Worm (Caenorhabditis elegans) whole organism, young adult: Measurements from ENCODE around the gene ZC404.15.

Experiments
- C06A6.2 ChIP-seq: fragments of 200-800 bp; sonication (Bioruptor generic); conservative IDR thresholded peaks from 2 replicates; pipeline ENCODE4 v1.3.6; 2022; ENCODE audit warnings: missing genetic modification characterization, missing compliant biosample characterization
- C17E4.6 ChIP-seq: fragments of 200-800 bp; sonication (Bioruptor generic); IDR thresholded peaks from 2 replicates; pipeline ENCODE4 v1.3.6; 2022; ENCODE audit warnings: missing genetic modification reagents, missing genetic modification characterization, missing compliant biosample characterization
- F10E7.11 ChIP-seq: sonication (generic microtip); optimal IDR thresholded peaks from 2 replicates; lab custom pipeline; 2017; ENCODE audit warnings: mild to moderate bottlenecking, missing genetic modification characterization, moderate library complexity, missing compliant biosample characterization
- F23B12.7 ChIP-seq: sonication (generic microtip); optimal IDR thresholded peaks from 2 replicates; lab custom pipeline; 2017; ENCODE audit warnings: missing genetic modification characterization, mild to moderate bottlenecking, missing compliant biosample characterization, antibody characterized with exemption, moderate library complexity; ENCODE audit not compliant: insufficient read depth
- F33H1.4 ChIP-seq: fragments of 200-800 bp; sonication (Bioruptor generic); IDR thresholded peaks from 2 replicates; pipeline ENCODE4 v1.3.6; 2022; ENCODE audit warnings: missing genetic modification reagents, missing genetic modification characterization, missing compliant biosample characterization
- F39B2.1 ChIP-seq: fragments of 200-800 bp; sonication (Bioruptor generic); IDR thresholded peaks from 2 replicates; pipeline ENCODE4 v1.3.6; 2022; ENCODE audit warnings: missing genetic modification reagents, missing genetic modification characterization, missing compliant biosample characterization
- F49E8.2 ChIP-seq: sonication (generic microtip); optimal IDR thresholded peaks from 3 replicates; lab custom pipeline; 2017; ENCODE audit warnings: missing genetic modification characterization, mild to moderate bottlenecking, missing compliant biosample characterization, antibody characterized with exemption, moderate library complexity; ENCODE audit not compliant: insufficient read depth
- F55B11.4 ChIP-seq: sonication (generic microtip); optimal IDR thresholded peaks from 2 replicates; lab custom pipeline; 2016; ENCODE audit warnings: missing compliant biosample characterization, missing genetic modification characterization, borderline replicate concordance; ENCODE audit not compliant: insufficient read depth
- F57A8.1 ChIP-seq: fragments of 200-800 bp; sonication (Bioruptor generic); optimal IDR thresholded peaks from 2 replicates; lab custom pipeline; 2018; ENCODE audit warnings: mild to moderate bottlenecking, missing genetic modification characterization, moderate library complexity, missing compliant biosample characterization
- Y53F4B.3 ChIP-seq: fragments of 200-800 bp; sonication (Bioruptor generic); IDR thresholded peaks from 2 replicates; pipeline ENCODE4 v1.3.6; 2022; ENCODE audit warnings: missing genetic modification reagents, missing genetic modification characterization, missing compliant biosample characterization
- aptf-2 ChIP-seq: fragments of 200-800 bp; sonication (Bioruptor generic); conservative IDR thresholded peaks from 2 replicates; pipeline ENCODE4 v1.3.6; 2022; ENCODE audit warnings: missing genetic modification reagents, missing genetic modification characterization, missing compliant biosample characterization
- aptf-3 ChIP-seq: fragments of 200-800 bp; sonication (Bioruptor generic); IDR thresholded peaks from 2 replicates; pipeline ENCODE4 v1.3.6; 2022; ENCODE audit warnings: missing genetic modification characterization, missing compliant biosample characterization
- atf-7 ChIP-seq: sonication (generic microtip); optimal IDR thresholded peaks from 2 replicates; lab custom pipeline; 2017; ENCODE audit warnings: mild to moderate bottlenecking, missing genetic modification characterization, missing compliant biosample characterization
- attf-3 ChIP-seq: fragments of 200-800 bp; sonication (Bioruptor generic); conservative IDR thresholded peaks from 2 replicates; pipeline ENCODE4 v1.3.6; 2022; ENCODE audit warnings: missing genetic modification reagents, missing genetic modification characterization, missing compliant biosample characterization
- attf-5 ChIP-seq: fragments of 200-800 bp; sonication (Bioruptor generic); optimal IDR thresholded peaks from 2 replicates; lab custom pipeline; 2018; ENCODE audit warnings: mild to moderate bottlenecking, missing genetic modification characterization, missing compliant biosample characterization
- bed-2 ChIP-seq: fragments of 200-800 bp; sonication (Bioruptor generic); IDR thresholded peaks from 2 replicates; pipeline ENCODE4 v1.3.6; 2022; ENCODE audit warnings: missing genetic modification reagents, missing genetic modification characterization, missing compliant biosample characterization
- ccch-3 ChIP-seq: fragments of 200-800 bp; sonication (Bioruptor generic); optimal IDR thresholded peaks from 2 replicates; lab custom pipeline; 2018; ENCODE audit warnings: mild to moderate bottlenecking, missing genetic modification characterization, missing compliant biosample characterization
- ceh-40 ChIP-seq: fragments of 200-800 bp; sonication (Bioruptor generic); IDR thresholded peaks from 2 replicates; pipeline ENCODE4 v1.3.6; 2022; ENCODE audit warnings: missing genetic modification characterization, missing compliant biosample characterization
- chd-7 ChIP-seq: sonication (generic microtip); optimal IDR thresholded peaks from 2 replicates; lab custom pipeline; 2016; ENCODE audit warnings: mild to moderate bottlenecking, missing genetic modification characterization, moderate library complexity, missing compliant biosample characterization
- hlh-12 ChIP-seq: sonication (generic microtip); optimal IDR thresholded peaks from 2 replicates; lab custom pipeline; 2016; ENCODE audit warnings: missing genetic modification characterization, missing compliant biosample characterization
- hlh-26 ChIP-seq: fragments of 200-800 bp; sonication (Bioruptor generic); conservative IDR thresholded peaks from 2 replicates; pipeline ENCODE4 v1.3.6; 2022; ENCODE audit warnings: missing genetic modification reagents, missing genetic modification characterization, missing compliant biosample characterization
- hmg-1.2 ChIP-seq: fragments of 200-800 bp; sonication (Bioruptor generic); IDR thresholded peaks from 2 replicates; pipeline ENCODE4 v1.3.6; 2022; ENCODE audit warnings: missing genetic modification reagents, missing genetic modification characterization, missing compliant biosample characterization
- hsf-1 ChIP-seq: fragments of 200-800 bp; sonication (Bioruptor generic); IDR thresholded peaks from 2 replicates; pipeline ENCODE4 v1.3.6; 2022; ENCODE audit warnings: missing genetic modification reagents, missing genetic modification characterization, missing compliant biosample characterization
- lin-26 ChIP-seq: fragments of 200-800 bp; sonication (Bioruptor generic); IDR thresholded peaks from 2 replicates; pipeline ENCODE4 v1.3.6; 2022; ENCODE audit warnings: missing genetic modification reagents, missing genetic modification characterization, missing compliant biosample characterization
- lsl-1 ChIP-seq: fragments of 200-800 bp; sonication (Bioruptor generic); optimal IDR thresholded peaks from 2 replicates; lab custom pipeline; 2018; ENCODE audit warnings: mild to moderate bottlenecking, missing genetic modification characterization, moderate library complexity, missing compliant biosample characterization
- lsy-27 ChIP-seq: sonication (generic microtip); optimal IDR thresholded peaks from 2 replicates; lab custom pipeline; 2017; ENCODE audit warnings: missing genetic modification characterization, mild to moderate bottlenecking, missing compliant biosample characterization, antibody characterized with exemption, missing genotype, borderline replicate concordance; ENCODE audit not compliant: insufficient read depth
- nfya-1 ChIP-seq: sonication (generic microtip); optimal IDR thresholded peaks from 2 replicates; lab custom pipeline; 2017; ENCODE audit warnings: antibody characterized with exemption, missing compliant biosample characterization, missing genetic modification characterization, borderline replicate concordance; ENCODE audit not compliant: insufficient read depth
- nhr-179 ChIP-seq: sonication (generic microtip); optimal IDR thresholded peaks from 2 replicates; lab custom pipeline; 2016; ENCODE audit warnings: mild to moderate bottlenecking, missing genetic modification characterization, missing compliant biosample characterization
- nhr-90 ChIP-seq: sonication (generic microtip); optimal IDR thresholded peaks from 2 replicates; lab custom pipeline; 2016; ENCODE audit warnings: missing genotype, mild to moderate bottlenecking, missing genetic modification characterization, missing compliant biosample characterization
- sea-2 ChIP-seq: fragments of 200-800 bp; sonication (Bioruptor generic); IDR thresholded peaks from 2 replicates; pipeline ENCODE4 v1.3.6; 2022; ENCODE audit warnings: missing genetic modification characterization, missing compliant biosample characterization
- zfh-2 ChIP-seq: fragments of 200-800 bp; sonication (Bioruptor generic); conservative IDR thresholded peaks from 2 replicates; pipeline ENCODE4 v1.3.6; 2022; ENCODE audit warnings: missing genetic modification reagents, missing genetic modification characterization, missing compliant biosample characterization
- zim-3 ChIP-seq: sonication (generic microtip); optimal IDR thresholded peaks from 2 replicates; lab custom pipeline; 2017; ENCODE audit warnings: mild to moderate bottlenecking, missing genetic modification characterization, moderate library complexity, missing compliant biosample characterization
- ztf-22 ChIP-seq: fragments of 200-800 bp; sonication (Bioruptor generic); optimal IDR thresholded peaks from 2 replicates; lab custom pipeline; 2018; ENCODE audit warnings: mild to moderate bottlenecking, missing genetic modification characterization, moderate library complexity, missing compliant biosample characterization
- ztf-3 ChIP-seq: fragments of 200-800 bp; sonication (Bioruptor generic); optimal IDR thresholded peaks from 2 replicates; lab custom pipeline; 2018; ENCODE audit warnings: mild to moderate bottlenecking, missing genetic modification characterization, missing compliant biosample characterization

ZC404.15 gene

ce11 chrV:6744774-6745173 is 35.5 kb upstream of the ZC404.15 start, which contains the start of gene T25F10.3:
Gene T25F10.3 (plus strand): TSS chrV:6745081.
- TF ChIP-seq aptf-2 (GFP tag; lab: Robert Waterston, UW) (no peak), C06A6.2 (GFP tag; lab: Robert Waterston, UW) (no peak), nhr-90 (no peak), zim-3 (tag; lab: Kevin White, UChicago) (no peak), hmg-1.2 (GFP tag; lab: Robert Waterston, UW) (0 out of 2 replicates have a peak, but pooled peaks have one; percentile 13), hlh-12 (no peak), hlh-26 (no peak)

ce11 chrV:6751493-6752100 is 28.7 kb upstream of the ZC404.15 start:
- TF ChIP-seq ztf-22: no peak
- no peak for TF ChIP-seq lin-26 (GFP tag; lab: Robert Waterston, UW)
- no peak for TF ChIP-seq atf-7
- TF ChIP-seq F57A8.1 (GFP tag; lab: Kevin White, UChicago): no peak
- TF ChIP-seq F10E7.11: no peak
- no peak for TF ChIP-seq aptf-3 (GFP tag; lab: Robert Waterston, UW)
- no peak for TF ChIP-seq F23B12.7
- peak; percentile 58 for TF ChIP-seq zfh-2 (GFP tag; lab: Robert Waterston, UW)

ce11 chrV:6753257-6753656 is 27.0 kb upstream of the ZC404.15 start:
- TF ChIP-seq F49E8.2 (tag; lab: Kevin White, UChicago) (no peak), hsf-1 (peak; percentile 21; the same call in 1 of the 2 replicates), ztf-3 (GFP tag; lab: Kevin White, UChicago) (no peak), hmg-1.2 (GFP tag; lab: Robert Waterston, UW) (no peak), sea-2 (no peak), Y53F4B.3 (no peak), ceh-40 (GFP tag; lab: Robert Waterston, UW) (no peak), aptf-3 (GFP tag; lab: Robert Waterston, UW) (no peak)

DNA sequence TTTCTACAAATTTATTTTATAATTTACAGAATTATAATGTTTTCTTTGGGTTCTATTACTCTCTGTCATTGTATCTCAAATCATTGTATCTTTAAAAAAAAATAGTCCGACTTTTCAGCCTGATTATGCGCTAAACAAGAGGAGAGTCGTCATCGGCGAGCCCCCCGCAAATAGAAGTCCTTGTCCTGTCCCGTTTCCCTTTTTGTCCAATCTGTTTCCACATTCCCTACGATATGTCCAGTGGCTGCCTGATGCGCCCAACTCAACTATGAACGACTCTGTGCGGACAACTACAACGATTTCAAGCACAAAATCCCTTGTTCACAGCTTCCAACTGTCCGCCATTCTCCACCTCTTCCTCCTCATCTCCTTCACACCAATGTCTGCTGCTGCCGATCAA is 22.2 kb upstream of the ZC404.15 start, which contains the start of gene dbl-1:
Gene dbl-1, plus strand, starts transcription at position 119 of the 400 bp plus-strand sequence.
- TF ChIP-seq attf-5 (no peak), attf-3 (GFP tag; lab: Robert Waterston, UW) (no peak), F39B2.1 (GFP tag; lab: Robert Waterston, UW) (no peak), F55B11.4 (tag; lab: Kevin White, UChicago) (no peak), bed-2 (no peak), lsl-1 (GFP tag; lab: Kevin White, UChicago) (no peak), lin-26 (GFP tag; lab: Robert Waterston, UW) (0 out of 2 replicates have a peak, but pooled peaks have one; percentile 35), chd-7 (peak; percentile 37), C17E4.6 (GFP tag; lab: Robert Waterston, UW) (no peak), nfya-1 (tag; lab: Kevin White, UChicago) (no peak), ccch-3 (no peak), F33H1.4 (no peak), nhr-179 (tag; lab: Kevin White, UChicago) (no peak), zfh-2 (GFP tag; lab: Robert Waterston, UW) (peak; percentile 46; the same call in 1 of the 2 replicates), F23B12.7 (no peak), F49E8.2 (tag; lab: Kevin White, UChicago) (no peak), lsy-27 (tag; lab: Kevin White, UChicago) (no peak), nhr-90 (no peak)
